Worm (Caenorhabditis elegans) whole organism, L2 larva: ENCODE results near the gene srz-83.

Experiments
- C34F6.9 ChIP-seq: fragments of 150-350 bp; optimal IDR thresholded peaks from 2 replicates; lab custom pipeline; 2014; ENCODE audit warnings: missing biosample characterization, missing genetic modification characterization
- F13H6.1 ChIP-seq: sonication (generic microtip); optimal IDR thresholded peaks from 2 replicates; lab custom pipeline; 2016; ENCODE audit warnings: missing genetic modification characterization, missing compliant biosample characterization
- R02D3.7 ChIP-seq: fragments of 150-350 bp; optimal IDR thresholded peaks from 2 replicates; lab custom pipeline; 2014; ENCODE audit warnings: missing biosample characterization, missing genetic modification characterization
- Y55F3AM.14 ChIP-seq: fragments of 200-800 bp; sonication (Bioruptor generic); optimal IDR thresholded peaks from 2 replicates; lab custom pipeline; 2018; ENCODE audit warnings: mild to moderate bottlenecking, missing genetic modification characterization, missing compliant biosample characterization
- ZK546.5 ChIP-seq: sonication (generic microtip); optimal IDR thresholded peaks from 2 replicates; lab custom pipeline; 2017; ENCODE audit warnings: missing biosample characterization, missing genetic modification characterization
- alr-1 ChIP-seq: fragments of 150-350 bp; optimal IDR thresholded peaks from 2 replicates; lab custom pipeline; 2014; ENCODE audit warnings: missing biosample characterization, missing genetic modification characterization
- aly-2 ChIP-seq: fragments of 150-350 bp; optimal IDR thresholded peaks from 2 replicates; lab custom pipeline; 2014; ENCODE audit warnings: missing biosample characterization, missing genetic modification characterization
- ama-1 ChIP-seq: fragments of 150-350 bp; optimal IDR thresholded peaks from 2 replicates; lab custom pipeline; 2018; ENCODE audit warnings: inconsistent platforms
- ceh-16 ChIP-seq: fragments of 150-350 bp; optimal IDR thresholded peaks from 2 replicates; lab custom pipeline; 2014; ENCODE audit warnings: missing biosample characterization, missing genetic modification characterization
- ceh-82 ChIP-seq: fragments of 150-350 bp; optimal IDR thresholded peaks from 2 replicates; lab custom pipeline; 2014; ENCODE audit warnings: missing biosample characterization, missing genetic modification characterization
- crh-2 ChIP-seq: sonication (generic microtip); optimal IDR thresholded peaks from 2 replicates; lab custom pipeline; 2017; ENCODE audit warnings: missing biosample characterization, missing genetic modification characterization
- dmd-4 ChIP-seq: sonication (generic microtip); optimal IDR thresholded peaks from 2 replicates; lab custom pipeline; 2017; ENCODE audit warnings: missing biosample characterization, missing genetic modification characterization
- egl-27 ChIP-seq: sonication (generic microtip); optimal IDR thresholded peaks from 3 replicates; lab custom pipeline; 2017; ENCODE audit warnings: missing biosample characterization, missing genetic modification reagents, missing genetic modification characterization
- elt-1 ChIP-seq: fragments of 150-350 bp; optimal IDR thresholded peaks from 2 replicates; lab custom pipeline; 2014; ENCODE audit warnings: missing biosample characterization, missing genetic modification characterization
- elt-3 ChIP-seq: sonication (generic microtip); optimal IDR thresholded peaks from 2 replicates; lab custom pipeline; 2017; ENCODE audit warnings: missing biosample characterization, missing genetic modification characterization
- fos-1 ChIP-seq: fragments of 150-350 bp; optimal IDR thresholded peaks from 2 replicates; lab custom pipeline; 2014; ENCODE audit warnings: missing biosample characterization, missing genetic modification characterization
- gmeb-1 ChIP-seq: fragments of 150-350 bp; optimal IDR thresholded peaks from 2 replicates; lab custom pipeline; 2014; ENCODE audit warnings: missing biosample characterization, missing genetic modification characterization
- lin-11 ChIP-seq: fragments of 150-350 bp; sonication (generic microtip); optimal IDR thresholded peaks from 2 replicates; lab custom pipeline; 2014; ENCODE audit warnings: missing biosample characterization, missing genetic modification characterization, inconsistent platforms, mixed read lengths
- lin-13 ChIP-seq: fragments of 150-350 bp; optimal IDR thresholded peaks from 2 replicates; lab custom pipeline; 2014; ENCODE audit warnings: missing biosample characterization, missing genetic modification reagents, missing genetic modification characterization
- lin-39 ChIP-seq: fragments of 150-350 bp; optimal IDR thresholded peaks from 2 replicates; lab custom pipeline; 2014; ENCODE audit warnings: missing biosample characterization, missing genetic modification reagents, missing genetic modification characterization
- lsy-2 ChIP-seq, 2 experiments: fragments of 150-350 bp in 1 of 2; sonication (generic microtip) in 1 of 2; optimal IDR thresholded peaks; 2 replicates each; lab custom pipeline; 2014 to 2017; ENCODE audit warnings: missing biosample characterization in 2 of 2, missing genetic modification characterization in 2 of 2
- nhr-10 ChIP-seq: sonication (generic microtip); optimal IDR thresholded peaks from 2 replicates; lab custom pipeline; 2017; ENCODE audit warnings: missing biosample characterization, missing genetic modification characterization
- nhr-11 ChIP-seq: fragments of 150-350 bp; optimal IDR thresholded peaks from 2 replicates; lab custom pipeline; 2014; ENCODE audit warnings: missing biosample characterization, missing genetic modification characterization
- nhr-12 ChIP-seq: fragments of 150-350 bp; optimal IDR thresholded peaks from 2 replicates; lab custom pipeline; 2014; ENCODE audit warnings: missing biosample characterization, missing genetic modification characterization
- nhr-129 ChIP-seq: fragments of 150-350 bp; optimal IDR thresholded peaks from 2 replicates; lab custom pipeline; 2014; ENCODE audit warnings: missing biosample characterization, missing genetic modification characterization
- nhr-21 ChIP-seq: fragments of 150-350 bp; optimal IDR thresholded peaks from 2 replicates; lab custom pipeline; 2014; ENCODE audit warnings: missing biosample characterization, missing genetic modification characterization
- nhr-23 ChIP-seq: fragments of 150-350 bp; optimal IDR thresholded peaks from 2 replicates; lab custom pipeline; 2014; ENCODE audit warnings: missing biosample characterization, missing genetic modification reagents, missing genetic modification characterization
- nhr-6 ChIP-seq: fragments of 150-350 bp; optimal IDR thresholded peaks from 2 replicates; lab custom pipeline; 2014; ENCODE audit warnings: missing biosample characterization, missing genetic modification characterization
- nhr-77 ChIP-seq: fragments of 150-350 bp; optimal IDR thresholded peaks from 2 replicates; lab custom pipeline; 2014; ENCODE audit warnings: missing biosample characterization, missing genetic modification characterization
- peb-1 ChIP-seq: fragments of 150-350 bp; optimal IDR thresholded peaks from 2 replicates; lab custom pipeline; 2014; ENCODE audit warnings: missing biosample characterization, missing genetic modification characterization
- sem-4 ChIP-seq: fragments of 150-350 bp; optimal IDR thresholded peaks from 2 replicates; lab custom pipeline; 2014; ENCODE audit warnings: missing biosample characterization, missing genetic modification reagents, missing genetic modification characterization
- sma-3 ChIP-seq: sonication (generic microtip); optimal IDR thresholded peaks from 2 replicates; lab custom pipeline; 2016; ENCODE audit warnings: missing genetic modification reagents, missing genetic modification characterization, missing compliant biosample characterization
- sma-9 ChIP-seq, 2 experiments: fragments of 150-350 bp in 1 of 2; sonication (generic microtip) in 1 of 2; optimal IDR thresholded peaks; 2 replicates each; lab custom pipeline; 2014 to 2016; ENCODE audit warnings: missing genetic modification characterization in 2 of 2, mild to moderate bottlenecking in 1 of 2, missing biosample characterization in 1 of 2, missing compliant biosample characterization in 1 of 2, missing genetic modification reagents in 1 of 2, moderate library complexity in 1 of 2
- snpc-4 ChIP-seq: fragments of 150-350 bp; optimal IDR thresholded peaks from 2 replicates; lab custom pipeline; 2014; ENCODE audit warnings: missing biosample characterization, missing genetic modification characterization
- unc-39 ChIP-seq: fragments of 150-350 bp; optimal IDR thresholded peaks from 2 replicates; lab custom pipeline; 2014; ENCODE audit warnings: missing biosample characterization, missing genetic modification characterization
- unc-55 ChIP-seq: fragments of 150-350 bp; sonication (generic microtip); optimal IDR thresholded peaks from 3 replicates; lab custom pipeline; 2014; ENCODE audit warnings: missing biosample characterization, missing genetic modification reagents, missing genetic modification characterization
- unc-62 ChIP-seq: fragments of 150-350 bp; optimal IDR thresholded peaks from 2 replicates; lab custom pipeline; 2014; ENCODE audit warnings: missing biosample characterization, missing genetic modification reagents, missing genetic modification characterization
- ztf-11 ChIP-seq: sonication (generic microtip); optimal IDR thresholded peaks from 2 replicates; lab custom pipeline; 2017; ENCODE audit warnings: missing biosample characterization, missing genetic modification characterization

The srz-83 gene

ce11 chrIV:3521710-3522109 is 17.5 kb downstream of the srz-83 start:
- no peak for TF ChIP-seq nhr-10 (tag; lab: Kevin White, UChicago)
- no peak for TF ChIP-seq snpc-4
- no peak for TF ChIP-seq unc-55
- TF ChIP-seq unc-39 = no peak
- TF ChIP-seq C34F6.9 (tag; lab: Kevin White, UChicago) = no peak
- TF ChIP-seq egl-27 (tag; lab: Kevin White, UChicago) = no peak
- TF ChIP-seq nhr-6 (tag; lab: Kevin White, UChicago) = no peak
- TF ChIP-seq elt-1 (tag; lab: Kevin White, UChicago) = no peak
- no peak for TF ChIP-seq nhr-129 (tag; lab: Kevin White, UChicago)
- TF ChIP-seq sem-4 = no peak
- no peak for TF ChIP-seq ama-1 (lab: Kevin White, UChicago)
- no peak for TF ChIP-seq nhr-21
- no peak for TF ChIP-seq ceh-82 (tag; lab: Kevin White, UChicago)
- TF ChIP-seq R02D3.7 (tag; lab: Kevin White, UChicago) = no peak

- no peak for TF ChIP-seq nhr-77
These were observed 19.2 kb downstream of the srz-83 start for ce11 chrIV:3523419-3523818.

ce11 chrIV:3524584-3525020 is 20.4 kb downstream of the srz-83 start:
- TF ChIP-seq ZK546.5 (tag; lab: Kevin White, UChicago) = no peak
- peak; percentile 27 for TF ChIP-seq lin-13 (GFP tag; lab: Kevin White, UChicago)
- TF ChIP-seq sma-9 (GFP tag; optimal IDR thresholded peaks at IDR 0.05; lab: Kevin White, UChicago) = peak; percentile 43
- no peak for TF ChIP-seq sma-9 (tag; optimal IDR thresholded peaks at IDR 0.05; lab: Kevin White, UChicago)
- peak; percentile 37 for TF ChIP-seq sma-3
- TF ChIP-seq nhr-10 (tag; lab: Kevin White, UChicago) = no peak
- TF ChIP-seq unc-55 = peak; percentile 36
- TF ChIP-seq gmeb-1 (tag; lab: Kevin White, UChicago) = peak; percentile 33
- no peak for TF ChIP-seq unc-62 (GFP tag; lab: Kevin White, UChicago)
- TF ChIP-seq lin-11 (tag; lab: Kevin White, UChicago) = peak; percentile 44
- TF ChIP-seq nhr-11 (tag; lab: Kevin White, UChicago) = no peak
- peak; percentile 39 for TF ChIP-seq F13H6.1 (tag; lab: Kevin White, UChicago)
- peak; percentile 17 for TF ChIP-seq nhr-21
- no peak for TF ChIP-seq elt-3
- no peak for TF ChIP-seq ztf-11
- TF ChIP-seq peb-1 (tag; lab: Kevin White, UChicago) = no peak
- no peak for TF ChIP-seq nhr-23 (tag; lab: Kevin White, UChicago)
- peak; percentile 77 for TF ChIP-seq nhr-129 (tag; lab: Kevin White, UChicago)
- peak; percentile 55 for TF ChIP-seq Y55F3AM.14 (GFP tag; lab: Kevin White, UChicago)
- TF ChIP-seq R02D3.7 (tag; lab: Kevin White, UChicago) = no peak
- TF ChIP-seq nhr-77 = no peak
- peak; percentile 51 for TF ChIP-seq C34F6.9 (tag; lab: Kevin White, UChicago)
- no peak for TF ChIP-seq dmd-4 (tag; lab: Kevin White, UChicago)
- TF ChIP-seq crh-2 = peak; percentile 48
- TF ChIP-seq lin-39 (tag; lab: Kevin White, UChicago) = no peak
- no peak for TF ChIP-seq ama-1 (lab: Kevin White, UChicago)
- peak in 1 of 2 experiments; percentile 51 for TF ChIP-seq lsy-2 (tag; optimal IDR thresholded peaks at IDR 0.05; lab: Kevin White, UChicago)
- TF ChIP-seq, all 48 proteins: peak for 13

ce11 chrIV:3526144-3526797 is 22.0 kb downstream of the srz-83 start:
- TF ChIP-seq lsy-2 (tag; optimal IDR thresholded peaks at IDR 0.05; lab: Kevin White, UChicago) (peak in 1 of 2 experiments; percentile 8), ceh-16 (no peak), unc-55 (peak; percentile 6)

ce11 chrIV:3526831-3527404 is 22.7 kb downstream of the srz-83 start, which contains the start of gene M57.2:
Gene M57.2 (plus strand): TSS chrIV:3527354.
- TF ChIP-seq ZK546.5 (tag; lab: Kevin White, UChicago) = no peak
- no peak for TF ChIP-seq fos-1 (tag; lab: Kevin White, UChicago)
- no peak for TF ChIP-seq dmd-4 (tag; lab: Kevin White, UChicago)
- TF ChIP-seq alr-1 (tag; lab: Kevin White, UChicago) = no peak
- TF ChIP-seq nhr-129 (tag; lab: Kevin White, UChicago) = no peak
- TF ChIP-seq unc-62 (GFP tag; lab: Kevin White, UChicago) = no peak
- no peak for TF ChIP-seq lin-39 (tag; lab: Kevin White, UChicago)
- TF ChIP-seq lsy-2 (tag; optimal IDR thresholded peaks at IDR 0.05; lab: Kevin White, UChicago) = no peak
- no peak for TF ChIP-seq nhr-12 (tag; lab: Kevin White, UChicago)
- no peak for TF ChIP-seq ama-1 (lab: Kevin White, UChicago)
- no peak for TF ChIP-seq aly-2 (tag; lab: Kevin White, UChicago)
- no peak for TF ChIP-seq nhr-77
- TF ChIP-seq ztf-11 = no peak
- TF ChIP-seq ceh-16 = no peak
- TF ChIP-seq R02D3.7 (tag; lab: Kevin White, UChicago) = no peak
- TF ChIP-seq F13H6.1 (tag; lab: Kevin White, UChicago) = no peak
